Fruit fly (Drosophila melanogaster): Measurements from ENCODE around the gene CG9098.

DNA sequence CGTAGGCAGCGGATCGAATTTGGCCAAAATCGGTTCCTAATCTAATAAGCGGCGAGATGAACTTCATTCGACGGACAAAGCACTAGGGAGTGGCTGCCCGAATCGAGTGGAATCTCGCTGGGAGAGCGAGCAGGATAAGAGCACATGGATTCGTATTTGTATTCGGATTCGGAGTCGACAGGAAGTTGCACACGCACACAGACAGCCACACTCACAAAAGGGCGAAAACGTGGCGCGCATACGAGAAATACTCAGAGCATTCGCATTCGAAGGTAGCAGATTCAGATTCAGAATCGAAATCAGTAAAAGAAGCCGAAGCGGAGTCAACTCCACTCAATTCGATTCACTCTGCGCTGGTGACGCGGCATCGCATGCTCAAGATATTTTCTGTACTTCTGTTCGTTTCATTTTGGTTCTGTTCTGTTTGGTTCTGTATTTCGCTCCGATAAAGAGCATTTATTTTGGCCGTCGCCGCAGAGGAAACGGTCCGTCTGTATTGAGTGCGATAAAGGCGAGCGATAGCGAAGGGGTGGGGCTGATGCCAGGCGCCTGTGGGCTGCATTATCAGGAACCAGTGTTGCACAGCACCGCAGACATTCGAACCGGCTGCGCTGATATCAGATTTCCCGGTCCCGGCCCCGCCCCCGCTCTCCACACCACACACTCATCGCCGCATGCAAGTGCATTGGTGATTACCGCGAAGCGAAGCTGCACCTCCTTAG, 33.6 kb downstream of the CG9098 start:
- TF ChIP-seq CG8478 (optimal IDR thresholded peaks at IDR 0.05): no peak
- TF ChIP-seq CTCF (optimal IDR thresholded peaks at IDR 0.05): no peak

Measured in S2 (cell line).